Fruit fly (Drosophila melanogaster) whole organism, embryonic: ENCODE measurements around the gene CG16789.

Experiments used
- Adf1 ChIP-seq: fragments of 200-800 bp; sonication (Bioruptor generic); IDR thresholded peaks from 2 replicates; pipeline ENCODE4 v1.3.6; 2022; ENCODE audit warnings: missing biosample characterization, missing genetic modification characterization
- Atf-2 ChIP-seq: fragments of 200-800 bp; sonication (Bioruptor generic); optimal IDR thresholded peaks from 2 replicates; lab custom pipeline; 2016; ENCODE audit warnings: missing biosample characterization, missing genetic modification characterization
- Bgb ChIP-seq: fragments of 200-800 bp; sonication (Bioruptor generic); IDR thresholded peaks from 2 replicates; pipeline ENCODE4 v1.3.6; 2022; ENCODE audit warnings: missing biosample characterization, missing genetic modification characterization; ENCODE audit not compliant: partially characterized antibody
- CG10209 ChIP-seq: fragments of 200-800 bp; sonication (Bioruptor generic); optimal IDR thresholded peaks from 3 replicates; lab custom pipeline; 2017; ENCODE audit warnings: missing biosample characterization, mild to moderate bottlenecking, missing genetic modification characterization, missing genetic modification reagents
- CG10565 ChIP-seq: fragments of 200-800 bp; sonication (Bioruptor generic); optimal IDR thresholded peaks from 3 replicates; lab custom pipeline; 2016; ENCODE audit warnings: missing biosample characterization, mild to moderate bottlenecking, missing genetic modification characterization
- CG10979 ChIP-seq: fragments of 200-800 bp; sonication (Bioruptor generic); optimal IDR thresholded peaks from 2 replicates; lab custom pipeline; 2018; ENCODE audit warnings: missing biosample characterization, mild to moderate bottlenecking, missing genetic modification characterization, moderate library complexity
- CG12219 ChIP-seq: fragments of 200-800 bp; sonication (Bioruptor generic); optimal IDR thresholded peaks from 3 replicates; lab custom pipeline; 2018; ENCODE audit warnings: missing biosample characterization, mild to moderate bottlenecking, missing genetic modification characterization
- CG12942 ChIP-seq: fragments of 200-800 bp; sonication (Bioruptor generic); optimal IDR thresholded peaks from 3 replicates; lab custom pipeline; 2016; ENCODE audit warnings: missing biosample characterization, missing genetic modification characterization
- CG14014 ChIP-seq: fragments of 200-800 bp; sonication (Bioruptor generic); IDR thresholded peaks from 2 replicates; pipeline ENCODE4 v1.3.6; 2022; ENCODE audit warnings: missing biosample characterization, missing genetic modification characterization
- CG15011 ChIP-seq: fragments of 200-800 bp; sonication (Bioruptor generic); optimal IDR thresholded peaks from 3 replicates; lab custom pipeline; 2018; ENCODE audit warnings: missing biosample characterization, mild to moderate bottlenecking, missing genetic modification characterization
- CG15269 ChIP-seq: fragments of 200-800 bp; sonication (Bioruptor generic); optimal IDR thresholded peaks from 2 replicates; lab custom pipeline; 2018; ENCODE audit warnings: missing biosample characterization, mild to moderate bottlenecking, missing genetic modification characterization, moderate library complexity
- CG18262 ChIP-seq: fragments of 200-800 bp; optimal IDR thresholded peaks from 3 replicates; lab custom pipeline; 2019; ENCODE audit warnings: missing biosample characterization, mild to moderate bottlenecking, missing genetic modification characterization, moderate library complexity
- CG32767 ChIP-seq: fragments of 200-800 bp; sonication (Bioruptor generic); IDR thresholded peaks from 2 replicates; pipeline ENCODE4 v1.3.6; 2022; ENCODE audit warnings: missing biosample characterization, missing genetic modification characterization
- CG3407 ChIP-seq: fragments of 200-800 bp; sonication (Bioruptor generic); optimal IDR thresholded peaks from 2 replicates; lab custom pipeline; 2018; ENCODE audit warnings: missing biosample characterization, mild to moderate bottlenecking, missing genetic modification characterization
- CG8089 ChIP-seq: fragments of 200-800 bp; sonication (Bioruptor generic); optimal IDR thresholded peaks from 3 replicates; lab custom pipeline; 2016; ENCODE audit warnings: missing biosample characterization, missing genetic modification characterization
- CG9932 ChIP-seq: fragments of 200-800 bp; sonication (Bioruptor generic); IDR thresholded peaks from 2 replicates; pipeline ENCODE4 v1.3.6; 2022; ENCODE audit warnings: missing biosample characterization, missing genetic modification characterization
- CkIIα-i1 ChIP-seq: fragments of 200-800 bp; sonication (Bioruptor generic); IDR thresholded peaks from 2 replicates; pipeline ENCODE4 v1.3.6; 2022; ENCODE audit warnings: missing biosample characterization, missing genetic modification characterization
- Doc2 ChIP-seq: fragments of 200-800 bp; sonication (Bioruptor generic); IDR thresholded peaks from 2 replicates; pipeline ENCODE4 v1.3.6; 2022; ENCODE audit warnings: missing biosample characterization, missing genetic modification characterization
- Ets65A ChIP-seq: fragments of 200-800 bp; sonication (Bioruptor generic); peaks from one replicate; lab custom pipeline; 2016; ENCODE audit warnings: missing biosample characterization, missing genetic modification characterization
- NC2β ChIP-seq: fragments of 200-800 bp; sonication (Bioruptor generic); optimal IDR thresholded peaks from 2 replicates; lab custom pipeline; 2016; ENCODE audit warnings: missing biosample characterization, missing genetic modification characterization
- NK7.1 ChIP-seq: fragments of 200-800 bp; sonication (Bioruptor generic); optimal IDR thresholded peaks from 3 replicates; lab custom pipeline; 2016; ENCODE audit warnings: missing biosample characterization, missing genetic modification characterization
- Poxn ChIP-seq: fragments of 200-800 bp; sonication (Bioruptor generic); IDR thresholded peaks from 2 replicates; pipeline ENCODE4 v1.3.6; 2022; ENCODE audit warnings: missing biosample characterization, missing genetic modification characterization
- Ptx1 ChIP-seq: fragments of 200-800 bp; sonication (Bioruptor generic); IDR thresholded peaks from 2 replicates; pipeline ENCODE4 v1.3.6; 2022; ENCODE audit warnings: missing biosample characterization, missing genetic modification characterization
- Ravus ChIP-seq: fragments of 200-800 bp; sonication (Bioruptor generic); IDR thresholded peaks from 2 replicates; pipeline ENCODE4 v1.3.6; 2022; ENCODE audit warnings: missing biosample characterization, missing genetic modification characterization
- Rfx ChIP-seq: fragments of 200-800 bp; sonication (Bioruptor generic); IDR thresholded peaks from 2 replicates; pipeline ENCODE4 v1.3.6; 2022; ENCODE audit warnings: missing biosample characterization, missing genetic modification characterization
- Sox102F ChIP-seq: fragments of 200-800 bp; sonication (Bioruptor generic); optimal IDR thresholded peaks from 2 replicates; lab custom pipeline; 2018; ENCODE audit warnings: missing biosample characterization, mild to moderate bottlenecking, missing genetic modification characterization, moderate library complexity
- Spps ChIP-seq: fragments of 200-800 bp; sonication (Bioruptor generic); optimal IDR thresholded peaks from 2 replicates; lab custom pipeline; 2018; ENCODE audit warnings: missing biosample characterization, mild to moderate bottlenecking, missing genetic modification characterization
- Tbp ChIP-seq: fragments of >200 bp; optimal IDR thresholded peaks from 2 replicates; lab custom pipeline; 2018; ENCODE audit warnings: missing biosample characterization, missing genetic modification characterization
- ab ChIP-seq: fragments of 200-800 bp; sonication (Bioruptor generic); optimal IDR thresholded peaks from 2 replicates; lab custom pipeline; 2016; ENCODE audit warnings: missing biosample characterization, missing genetic modification characterization
- ac ChIP-seq: fragments of 200-800 bp; sonication (Bioruptor generic); optimal IDR thresholded peaks from 3 replicates; lab custom pipeline; 2017; ENCODE audit warnings: missing biosample characterization, mild to moderate bottlenecking, missing genetic modification characterization
- ash1 ChIP-seq: fragments of 200-800 bp; sonication (Bioruptor generic); optimal IDR thresholded peaks from 2 replicates; lab custom pipeline; 2018; ENCODE audit warnings: missing biosample characterization, mild to moderate bottlenecking, missing genetic modification characterization
- bbx ChIP-seq: fragments of 200-800 bp; sonication (Bioruptor generic); IDR thresholded peaks from 2 replicates; pipeline ENCODE4 v1.3.6; 2022; ENCODE audit warnings: missing biosample characterization, missing genetic modification characterization; ENCODE audit not compliant: partially characterized antibody
- bigmax ChIP-seq: fragments of 200-800 bp; sonication (Bioruptor generic); optimal IDR thresholded peaks from 2 replicates; lab custom pipeline; 2018; ENCODE audit warnings: missing biosample characterization, mild to moderate bottlenecking, missing genetic modification characterization
- cato ChIP-seq: fragments of 200-800 bp; sonication (Bioruptor generic); optimal IDR thresholded peaks from 2 replicates; lab custom pipeline; 2016; ENCODE audit warnings: missing biosample characterization, missing genetic modification characterization, borderline replicate concordance
- en ChIP-seq: fragments of 200-800 bp; sonication (Bioruptor generic); optimal IDR thresholded peaks from 2 replicates; lab custom pipeline; 2016; ENCODE audit warnings: missing biosample characterization, missing genetic modification characterization
- fru ChIP-seq: fragments of >200 bp; optimal IDR thresholded peaks from 2 replicates; lab custom pipeline; 2017
- ftz-f1 ChIP-seq: fragments of 200-800 bp; sonication (Bioruptor generic); optimal IDR thresholded peaks from 2 replicates; lab custom pipeline; 2016; ENCODE audit warnings: missing biosample characterization, missing genetic modification characterization
- grau ChIP-seq: fragments of 200-800 bp; optimal IDR thresholded peaks from 3 replicates; lab custom pipeline; 2019; ENCODE audit warnings: missing biosample characterization, mild to moderate bottlenecking, missing genetic modification characterization, moderate library complexity
- hth ChIP-seq: fragments of >200 bp; optimal IDR thresholded peaks from 2 replicates; lab custom pipeline; 2017; ENCODE audit warnings: inconsistent platforms
- kay ChIP-seq: fragments of 200-800 bp; sonication (Bioruptor generic); optimal IDR thresholded peaks from 2 replicates; lab custom pipeline; 2016; ENCODE audit warnings: missing biosample characterization, missing genetic modification characterization
- lbe ChIP-seq: fragments of 200-800 bp; sonication (Bioruptor generic); optimal IDR thresholded peaks from 2 replicates; lab custom pipeline; 2016; ENCODE audit warnings: missing biosample characterization, mild to moderate bottlenecking, missing genetic modification characterization
- pfk ChIP-seq: fragments of 200-800 bp; sonication (Bioruptor generic); optimal IDR thresholded peaks from 2 replicates; lab custom pipeline; 2018; ENCODE audit warnings: missing biosample characterization, mild to moderate bottlenecking, missing genetic modification characterization, moderate library complexity
- pros ChIP-seq: fragments of 200-800 bp; sonication (Bioruptor generic); optimal IDR thresholded peaks from 3 replicates; lab custom pipeline; 2019; ENCODE audit warnings: missing biosample characterization, mild to moderate bottlenecking, missing genetic modification characterization, moderate library complexity
- row ChIP-seq: fragments of 200-800 bp; sonication (Bioruptor generic); IDR thresholded peaks from 3 replicates; pipeline ENCODE4 v1.3.6; 2022; ENCODE audit warnings: missing biosample characterization, missing genetic modification characterization
- sens ChIP-seq: fragments of 200-800 bp; sonication (Bioruptor generic); peaks from one replicate; lab custom pipeline; 2016; ENCODE audit warnings: missing biosample characterization, missing genetic modification characterization
- seq ChIP-seq: fragments of 200-800 bp; sonication (Bioruptor generic); IDR thresholded peaks from 2 replicates; pipeline ENCODE4 v1.3.6; 2022; ENCODE audit warnings: missing biosample characterization, missing genetic modification characterization
- slou ChIP-seq: fragments of 200-800 bp; sonication (Bioruptor generic); optimal IDR thresholded peaks from 3 replicates; lab custom pipeline; 2016; ENCODE audit warnings: missing biosample characterization, missing genetic modification characterization
- sna ChIP-seq: fragments of 200-800 bp; sonication (Bioruptor generic); IDR thresholded peaks from 2 replicates; pipeline ENCODE4 v1.3.6; 2022; ENCODE audit warnings: missing biosample characterization, missing genetic modification characterization; ENCODE audit not compliant: partially characterized antibody
- so ChIP-seq: fragments of 200-800 bp; sonication (Bioruptor generic); IDR thresholded peaks from 3 replicates; pipeline ENCODE4 v1.3.6; 2022; ENCODE audit warnings: missing biosample characterization, missing genetic modification characterization
- tgo ChIP-seq: fragments of 200-800 bp; sonication (Bioruptor generic); IDR thresholded peaks from 3 replicates; pipeline ENCODE4 v1.3.6; 2022; ENCODE audit warnings: missing biosample characterization, missing genetic modification characterization
- tna ChIP-seq: fragments of 200-800 bp; sonication (Bioruptor generic); IDR thresholded peaks from 2 replicates; pipeline ENCODE4 v1.3.6; 2022; ENCODE audit warnings: missing biosample characterization, missing genetic modification characterization; ENCODE audit not compliant: partially characterized antibody
- zen2 ChIP-seq: fragments of 200-800 bp; sonication (Bioruptor generic); IDR thresholded peaks from 3 replicates; pipeline ENCODE4 v1.3.6; 2022; ENCODE audit warnings: missing biosample characterization, missing genetic modification characterization; ENCODE audit not compliant: partially characterized antibody
- zfh2 ChIP-seq: fragments of 200-800 bp; sonication (Bioruptor generic); optimal IDR thresholded peaks from 2 replicates; lab custom pipeline; 2016; ENCODE audit warnings: missing biosample characterization, missing genetic modification characterization

Gene CG16789

DNA sequence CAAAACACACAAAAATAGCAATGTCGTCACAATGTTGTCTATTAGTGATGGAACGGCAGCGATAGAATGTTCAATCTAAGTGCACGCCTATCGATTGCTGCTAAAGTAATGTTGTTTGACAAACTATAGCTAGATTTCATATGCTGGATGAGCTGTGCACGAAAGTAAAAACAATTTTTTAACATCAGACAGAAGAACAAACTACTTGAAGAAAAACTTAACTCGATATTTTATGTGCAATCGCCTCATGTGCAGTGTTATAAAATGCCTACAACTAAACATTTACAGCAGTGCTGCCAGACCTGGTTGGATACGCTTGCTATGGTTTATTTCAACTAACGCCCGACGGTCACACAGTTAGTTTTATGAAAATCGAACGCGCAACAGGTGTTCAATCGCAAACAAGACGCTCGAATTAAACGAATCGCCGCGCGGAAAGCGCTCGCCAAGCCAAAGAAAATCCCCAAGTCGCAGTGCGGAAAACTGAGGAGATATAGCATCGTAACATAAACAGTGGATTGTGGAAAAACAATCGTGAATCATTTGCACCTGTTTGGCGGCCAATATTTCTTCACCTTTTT, 25.0 kb downstream of the CG16789 start, which contains the start of the genes bocks and CG8312 (continued):
- TF ChIP-seq so (GFP tag; lab: Robert Waterston, UW) = no peak
- no peak for TF ChIP-seq NK7.1 (GFP tag; lab: Kevin White, UChicago)
- TF ChIP-seq Poxn = no peak
- no peak for TF ChIP-seq CG14014 (GFP tag; lab: Robert Waterston, UW)
- peak; percentile 19 for TF ChIP-seq CG18262 (tag; lab: Kevin White, UChicago)
- no peak for TF ChIP-seq Adf1
- TF ChIP-seq zen2 = no peak
- no peak for TF ChIP-seq cato
- peak; percentile 4 for TF ChIP-seq CG10979 (tag; lab: Kevin White, UChicago)
- no peak for TF ChIP-seq CkIIα-i1 (GFP tag; lab: Robert Waterston, UW)
- no peak for TF ChIP-seq seq (GFP tag; lab: Robert Waterston, UW)
- no peak for TF ChIP-seq ab (GFP tag; lab: Kevin White, UChicago)
- TF ChIP-seq Ets65A (GFP tag; lab: Kevin White, UChicago) = peak; percentile 56
- TF ChIP-seq Rfx = no peak
- no peak for TF ChIP-seq ac (GFP tag; lab: Kevin White, UChicago)
- no peak for TF ChIP-seq CG9932
- TF ChIP-seq zfh2 (GFP tag; lab: Kevin White, UChicago) = peak; percentile 78
- TF ChIP-seq NC2β (GFP tag; lab: Kevin White, UChicago) = peak; percentile 77
- no peak for TF ChIP-seq Tbp (GFP tag; lab: Kevin White, UChicago)
- TF ChIP-seq lbe (GFP tag; lab: Kevin White, UChicago) = peak; percentile 33
- no peak for TF ChIP-seq sna
- no peak for TF ChIP-seq Ptx1 (GFP tag; lab: Robert Waterston, UW)
- TF ChIP-seq row (GFP tag; lab: Robert Waterston, UW) = no peak
- peak; percentile 16 for TF ChIP-seq CG10209 (GFP tag; lab: Kevin White, UChicago)
- TF ChIP-seq tgo = no peak
- no peak for TF ChIP-seq CG12219 (GFP tag; lab: Kevin White, UChicago)
- peak; percentile 1 for TF ChIP-seq CG15269 (tag; lab: Kevin White, UChicago)
- peak; percentile 12 for TF ChIP-seq CG8089
- no peak for TF ChIP-seq CG15011 (GFP tag; lab: Kevin White, UChicago)
- no peak for TF ChIP-seq CG32767 (GFP tag; lab: Robert Waterston, UW)
- TF ChIP-seq Ravus (GFP tag; lab: Robert Waterston, UW) = no peak
- no peak for TF ChIP-seq en (GFP tag; lab: Kevin White, UChicago)
- no peak for TF ChIP-seq ash1 (GFP tag; lab: Kevin White, UChicago)
- no peak for TF ChIP-seq pros
- TF ChIP-seq CG3407 (GFP tag; lab: Kevin White, UChicago) = no peak
- peak; percentile 5 for TF ChIP-seq CG12942 (GFP tag; lab: Kevin White, UChicago)
- no peak for TF ChIP-seq fru (lab: Kevin White, UChicago)
- TF ChIP-seq Atf-2 (GFP tag; lab: Kevin White, UChicago) = peak; percentile 51
- peak; percentile 29 for TF ChIP-seq Spps (tag; lab: Kevin White, UChicago)
- TF ChIP-seq kay (GFP tag; lab: Kevin White, UChicago) = peak; percentile 54
- TF ChIP-seq slou = no peak
- TF ChIP-seq Doc2 = no peak
- TF ChIP-seq tna = no peak
- TF ChIP-seq pfk (GFP tag; lab: Kevin White, UChicago) = no peak
- TF ChIP-seq Bgb (GFP tag; lab: Robert Waterston, UW) = no peak
- TF ChIP-seq ftz-f1 = peak; percentile 35
- TF ChIP-seq grau = peak; percentile 54
- TF ChIP-seq hth (lab: Kevin White, UChicago) = no peak
- TF ChIP-seq bbx = no peak
- TF ChIP-seq sens = peak; percentile 88
- no peak for TF ChIP-seq CG10565
- no peak for TF ChIP-seq bigmax (GFP tag; lab: Kevin White, UChicago)
- no peak for TF ChIP-seq Sox102F (GFP tag; lab: Kevin White, UChicago)
